Worm (Caenorhabditis elegans) whole organism, late embryonic: ENCODE data around the gene pqn-31.

Source experiments
- ceh-34 ChIP-seq: sonication (generic microtip); optimal IDR thresholded peaks from 2 replicates; lab custom pipeline; 2016; ENCODE audit warnings: mild to moderate bottlenecking, missing genetic modification characterization, missing compliant biosample characterization
- ets-4 ChIP-seq: sonication (generic microtip); optimal IDR thresholded peaks from 2 replicates; lab custom pipeline; 2016; ENCODE audit warnings: missing genetic modification characterization, missing compliant biosample characterization
- hlh-30 ChIP-seq: sonication (generic microtip); optimal IDR thresholded peaks from 2 replicates; lab custom pipeline; 2017; ENCODE audit warnings: antibody characterized with exemption, missing genetic modification characterization, missing compliant biosample characterization; ENCODE audit not compliant: insufficient read depth
- pha-4 ChIP-seq: fragments of 150-350 bp; optimal IDR thresholded peaks from 2 replicates; lab custom pipeline; 2018; ENCODE audit warnings: missing biosample characterization, missing genetic modification reagents, missing genetic modification characterization

- TF ChIP-seq pha-4 (tag; lab: Kevin White, UChicago) (no peak), ceh-34 (tag; lab: Kevin White, UChicago) (no peak), hlh-30 (tag; lab: Kevin White, UChicago) (no peak), ets-4 (tag; lab: Kevin White, UChicago) (no peak)
These were observed 28.0 kb upstream of the pqn-31 start for ce11 chrV:9081410-9081809.
